Worm (Caenorhabditis elegans) whole organism, L2 larva: ENCODE results near the gene nlp-14.

Source experiments
- ama-1 ChIP-seq: fragments of 150-350 bp; optimal IDR thresholded peaks from 2 replicates; lab custom pipeline; 2018; ENCODE audit warnings: inconsistent platforms
- elt-3 ChIP-seq: sonication (generic microtip); optimal IDR thresholded peaks from 2 replicates; lab custom pipeline; 2017; ENCODE audit warnings: missing biosample characterization, missing genetic modification characterization
- lin-13 ChIP-seq: fragments of 150-350 bp; optimal IDR thresholded peaks from 2 replicates; lab custom pipeline; 2014; ENCODE audit warnings: missing biosample characterization, missing genetic modification reagents, missing genetic modification characterization
- nhr-10 ChIP-seq: sonication (generic microtip); optimal IDR thresholded peaks from 2 replicates; lab custom pipeline; 2017; ENCODE audit warnings: missing biosample characterization, missing genetic modification characterization
- zag-1 ChIP-seq: fragments of 150-350 bp; optimal IDR thresholded peaks from 2 replicates; lab custom pipeline; 2014; ENCODE audit warnings: missing biosample characterization, missing genetic modification characterization

DNA sequence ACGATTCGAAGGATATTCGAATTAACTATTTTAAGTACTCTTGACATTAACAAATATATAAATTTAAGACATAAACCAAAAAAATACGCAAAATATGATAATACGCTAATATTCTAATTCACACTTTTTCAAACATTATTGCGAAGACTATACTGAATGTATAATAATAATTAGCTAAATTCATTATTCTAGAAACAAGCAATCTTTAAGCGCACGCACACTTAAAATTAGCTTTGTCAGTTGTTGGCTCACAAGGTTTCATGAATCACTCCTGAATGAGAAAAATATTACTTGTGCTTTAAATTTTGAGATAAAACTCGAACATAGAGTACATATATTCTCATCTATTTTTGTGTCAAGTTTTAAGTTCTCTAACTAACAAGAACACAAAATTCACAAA, 7.6 kb upstream of the nlp-14 start:
- TF ChIP-seq ama-1 (lab: Kevin White, UChicago) (no peak), lin-13 (no peak), elt-3 (tag; lab: Kevin White, UChicago) (no peak), nhr-10 (no peak), zag-1 (tag; lab: Kevin White, UChicago) (no peak)
